Worm (Caenorhabditis elegans) whole organism, L1 larva: ENCODE results near the gene sre-16.

Experiments used
- F16B12.6 ChIP-seq: fragments of 150-350 bp; optimal IDR thresholded peaks from 2 replicates; lab custom pipeline; 2014; ENCODE audit warnings: missing biosample characterization, missing genetic modification characterization
- blmp-1 ChIP-seq: fragments of 150-350 bp; optimal IDR thresholded peaks from 2 replicates; lab custom pipeline; 2014; ENCODE audit warnings: missing biosample characterization, missing genetic modification characterization
- ceh-63 ChIP-seq: fragments of 200-800 bp; sonication (Bioruptor generic); optimal IDR thresholded peaks from 2 replicates; lab custom pipeline; 2018; ENCODE audit warnings: mild to moderate bottlenecking, missing genetic modification characterization, missing compliant biosample characterization
- ceh-90 ChIP-seq: sonication (generic microtip); optimal IDR thresholded peaks from 2 replicates; lab custom pipeline; 2016; ENCODE audit warnings: missing genetic modification characterization, missing compliant biosample characterization
- dpl-1 ChIP-seq, 3 experiments: fragments of 150-350 bp in 2 of 3; sonication (generic microtip) in 1 of 3; optimal IDR thresholded peaks; 2 replicates each; lab custom pipeline; 2014 to 2017; ENCODE audit warnings: missing biosample characterization in 3 of 3, missing genetic modification characterization in 3 of 3, missing genetic modification reagents in 3 of 3
- efl-1 ChIP-seq, 4 experiments: fragments of 150-350 bp; optimal IDR thresholded peaks in 3 of 4; peaks in 1 of 4; 1 replicate in 1 of 4; 2 replicates in 3 of 4; lab custom pipeline; 2014; ENCODE audit warnings: missing biosample characterization in 2 of 4, missing genetic modification characterization in 2 of 4, missing genetic modification reagents in 2 of 4
- efl-3 ChIP-seq: fragments of 200-800 bp; sonication (Bioruptor generic); optimal IDR thresholded peaks from 2 replicates; lab custom pipeline; 2018; ENCODE audit warnings: mild to moderate bottlenecking, missing genetic modification characterization, missing compliant biosample characterization
- egl-13 ChIP-seq: sonication (generic microtip); optimal IDR thresholded peaks from 2 replicates; lab custom pipeline; 2016; ENCODE audit warnings: missing genotype, missing genetic modification reagents, missing genetic modification characterization, missing compliant biosample characterization
- elt-2 ChIP-seq: sonication (generic microtip); optimal IDR thresholded peaks from 2 replicates; lab custom pipeline; 2016; ENCODE audit warnings: missing genetic modification characterization, mild to moderate bottlenecking, inconsistent platforms, missing compliant biosample characterization, missing genetic modification reagents
- elt-3 ChIP-seq, 6 experiments: fragments of 150-350 bp in 1 of 6; sonication (generic microtip); optimal IDR thresholded peaks; 2 replicates each; lab custom pipeline; 2017 to 2018; ENCODE audit warnings: missing biosample characterization in 6 of 6, missing genetic modification characterization in 6 of 6, inconsistent platforms in 1 of 6
- fkh-4 ChIP-seq: sonication (generic microtip); optimal IDR thresholded peaks from 2 replicates; lab custom pipeline; 2016; ENCODE audit warnings: missing compliant biosample characterization, missing genetic modification characterization, borderline replicate concordance
- fkh-8 ChIP-seq: sonication (generic microtip); optimal IDR thresholded peaks from 2 replicates; lab custom pipeline; 2016; ENCODE audit warnings: mild to moderate bottlenecking, missing genetic modification characterization, missing compliant biosample characterization
- hlh-4 ChIP-seq: sonication (generic microtip); optimal IDR thresholded peaks from 2 replicates; lab custom pipeline; 2016; ENCODE audit warnings: mild to moderate bottlenecking, missing genetic modification characterization, missing compliant biosample characterization
- hpl-2 ChIP-seq: fragments of 150-350 bp; optimal IDR thresholded peaks from 2 replicates; lab custom pipeline; 2014; ENCODE audit warnings: missing biosample characterization, missing genetic modification reagents, missing genetic modification characterization
- irx-1 ChIP-seq: sonication (generic microtip); optimal IDR thresholded peaks from 2 replicates; lab custom pipeline; 2016; ENCODE audit warnings: missing genetic modification characterization, missing compliant biosample characterization
- jun-1 ChIP-seq: fragments of 150-350 bp; optimal IDR thresholded peaks from 2 replicates; lab custom pipeline; 2014; ENCODE audit warnings: missing biosample characterization, missing genetic modification reagents, missing genetic modification characterization
- lin-13 ChIP-seq: fragments of 150-350 bp; optimal IDR thresholded peaks from 2 replicates; lab custom pipeline; 2014; ENCODE audit warnings: missing biosample characterization, missing genetic modification reagents, missing genetic modification characterization
- lin-14 ChIP-seq: fragments of 200-800 bp; sonication (Bioruptor generic); optimal IDR thresholded peaks from 2 replicates; lab custom pipeline; 2018; ENCODE audit warnings: mild to moderate bottlenecking, missing genetic modification characterization, moderate library complexity, missing compliant biosample characterization
- lin-35 ChIP-seq, 2 experiments: fragments of 150-350 bp; optimal IDR thresholded peaks; 2 replicates each; lab custom pipeline; 2014; ENCODE audit warnings: missing biosample characterization in 2 of 2, missing genetic modification characterization in 2 of 2, missing genetic modification reagents in 2 of 2
- lsy-2 ChIP-seq, 2 experiments: fragments of 150-350 bp; optimal IDR thresholded peaks; 2 replicates each; lab custom pipeline; 2014; ENCODE audit warnings: missing biosample characterization in 2 of 2, missing genetic modification characterization in 2 of 2
- mab-9 ChIP-seq: fragments of 200-800 bp; sonication (Bioruptor generic); IDR thresholded peaks from 2 replicates; pipeline ENCODE4 v1.3.6; 2022; ENCODE audit warnings: missing genetic modification reagents, missing genetic modification characterization, missing compliant biosample characterization
- mdl-1 ChIP-seq, 2 experiments: fragments of 150-350 bp; optimal IDR thresholded peaks; 2 replicates each; lab custom pipeline; 2014 to 2017; ENCODE audit warnings: missing biosample characterization in 2 of 2, missing genetic modification characterization in 2 of 2, inconsistent platforms in 1 of 2
- mep-1 ChIP-seq: fragments of 150-350 bp; optimal IDR thresholded peaks from 2 replicates; lab custom pipeline; 2014; ENCODE audit warnings: missing biosample characterization, missing genetic modification characterization
- nhr-19 ChIP-seq: fragments of 200-800 bp; sonication (Bioruptor generic); conservative IDR thresholded peaks from 2 replicates; pipeline ENCODE4 v1.3.6; 2022; ENCODE audit warnings: missing genetic modification characterization, missing compliant biosample characterization
- nhr-20 ChIP-seq: sonication (generic microtip); optimal IDR thresholded peaks from 2 replicates; lab custom pipeline; 2016; ENCODE audit warnings: mild to moderate bottlenecking, missing genetic modification characterization, missing compliant biosample characterization
- nhr-76 ChIP-seq: sonication (generic microtip); optimal IDR thresholded peaks from 2 replicates; lab custom pipeline; 2017; ENCODE audit warnings: missing biosample characterization, missing genetic modification characterization
- nhr-84 ChIP-seq: sonication (generic microtip); optimal IDR thresholded peaks from 2 replicates; lab custom pipeline; 2017; ENCODE audit warnings: missing biosample characterization, missing genetic modification characterization
- nhr-85 ChIP-seq: sonication (generic microtip); peaks from one replicate; lab custom pipeline; 2016; ENCODE audit warnings: missing genetic modification characterization, inconsistent platforms, missing compliant biosample characterization
- skn-1 ChIP-seq: fragments of 150-350 bp; optimal IDR thresholded peaks from 2 replicates; lab custom pipeline; 2014; ENCODE audit warnings: missing biosample characterization, missing genetic modification characterization
- sup-37 ChIP-seq: fragments of 200-800 bp; sonication (Bioruptor generic); optimal IDR thresholded peaks from 2 replicates; lab custom pipeline; 2018; ENCODE audit warnings: mild to moderate bottlenecking, missing genetic modification characterization, missing compliant biosample characterization
- swsn-7 ChIP-seq: sonication (generic microtip); optimal IDR thresholded peaks from 2 replicates; lab custom pipeline; 2016; ENCODE audit warnings: missing genetic modification characterization, missing compliant biosample characterization
- tbx-2 ChIP-seq: sonication (generic microtip); optimal IDR thresholded peaks from 2 replicates; lab custom pipeline; 2016; ENCODE audit warnings: missing genetic modification characterization, missing compliant biosample characterization
- unc-130 ChIP-seq: fragments of 150-350 bp; optimal IDR thresholded peaks from 2 replicates; lab custom pipeline; 2017; ENCODE audit warnings: missing biosample characterization, missing genetic modification characterization, inconsistent platforms
- unc-62 ChIP-seq: fragments of 150-350 bp; optimal IDR thresholded peaks from 2 replicates; lab custom pipeline; 2014; ENCODE audit warnings: missing biosample characterization, missing genetic modification reagents, missing genetic modification characterization
- unc-86 ChIP-seq: sonication (generic microtip); optimal IDR thresholded peaks from 2 replicates; lab custom pipeline; 2016; ENCODE audit warnings: missing genetic modification characterization, missing compliant biosample characterization
- unc-98 ChIP-seq: fragments of 200-800 bp; sonication (Bioruptor generic); IDR thresholded peaks from 2 replicates; pipeline ENCODE4 v1.3.6; 2022; ENCODE audit warnings: missing genetic modification characterization, missing compliant biosample characterization
- xbp-1 ChIP-seq: sonication (generic microtip); optimal IDR thresholded peaks from 2 replicates; lab custom pipeline; 2016; ENCODE audit warnings: missing genetic modification characterization, missing compliant biosample characterization
- zag-1 ChIP-seq: fragments of 150-350 bp; optimal IDR thresholded peaks from 2 replicates; lab custom pipeline; 2014; ENCODE audit warnings: missing biosample characterization, missing genetic modification characterization
- zip-4 ChIP-seq: fragments of 200-800 bp; sonication (Bioruptor generic); optimal IDR thresholded peaks from 2 replicates; lab custom pipeline; 2018; ENCODE audit warnings: mild to moderate bottlenecking, missing genetic modification characterization, moderate library complexity, missing compliant biosample characterization

The sre-16 gene

ce11 chrIV:12236011-12236410 is at the start of gene sre-16:
sre-16 (minus strand) TSS chrIV:12236111.
- TF ChIP-seq ceh-63 (GFP tag; lab: Kevin White, UChicago) (no peak), fkh-8 (tag; lab: Kevin White, UChicago) (peak; percentile 31), hpl-2 (no peak), nhr-84 (tag; lab: Kevin White, UChicago) (no peak), zag-1 (tag; lab: Kevin White, UChicago) (no peak), mab-9 (GFP tag; lab: Robert Waterston, UW) (no peak), F16B12.6 (tag; lab: Kevin White, UChicago) (no peak)

DNA sequence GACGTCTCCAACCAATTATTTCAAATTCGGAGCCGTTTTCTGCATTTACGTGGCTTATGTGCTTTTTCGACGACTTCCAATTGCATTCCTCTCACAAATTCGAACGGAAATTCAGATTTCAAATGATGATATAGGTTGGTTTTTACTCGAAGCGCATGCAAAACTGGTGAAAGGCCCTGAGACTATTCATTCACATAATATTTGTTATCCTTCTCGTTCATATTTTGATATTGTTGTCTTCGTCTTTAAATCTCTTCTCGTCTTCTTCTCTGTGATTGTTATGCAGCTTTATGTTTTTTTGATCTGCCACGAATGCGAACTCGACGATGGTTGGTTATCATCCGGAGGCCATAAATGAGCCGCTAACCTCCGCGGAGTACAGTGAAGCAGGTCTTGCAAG is 47.0 kb upstream of the sre-16 start, which contains the start of gene hpo-12:
Gene hpo-12 (plus strand): TSS at position 301 of the 400 bp plus-strand sequence.
- TF ChIP-seq nhr-85 (tag; lab: Kevin White, UChicago) (no peak), irx-1 (tag; lab: Kevin White, UChicago) (no peak), unc-98 (GFP tag; lab: Robert Waterston, UW) (no peak), elt-2 (tag; lab: Kevin White, UChicago) (no peak), elt-3 (tag; optimal IDR thresholded peaks at IDR 0.05; lab: Kevin White, UChicago) (no peak), unc-62 (GFP tag; lab: Kevin White, UChicago) (no peak), efl-3 (GFP tag; lab: Kevin White, UChicago) (no peak), lin-14 (GFP tag; lab: Kevin White, UChicago) (no peak), xbp-1 (tag; lab: Kevin White, UChicago) (no peak), unc-86 (tag; lab: Kevin White, UChicago) (no peak), nhr-19 (GFP tag; lab: Robert Waterston, UW) (no peak), lin-13 (GFP tag; lab: Kevin White, UChicago) (no peak), tbx-2 (no peak), swsn-7 (tag; lab: Kevin White, UChicago) (no peak), unc-130 (no peak), egl-13 (no peak), hpl-2 (no peak)

- TF ChIP-seq xbp-1 (tag; lab: Kevin White, UChicago): peak; percentile 32
- TF ChIP-seq dpl-1 (GFP tag; optimal IDR thresholded peaks at IDR 0.05; lab: Kevin White, UChicago): peak in 1 of 3 experiments; percentile 39
- peak; percentile 1 to 14 for TF ChIP-seq lin-35 (GFP tag; optimal IDR thresholded peaks at IDR 0.05; lab: Kevin White, UChicago)
- no peak for TF ChIP-seq nhr-20
- peak; percentile 3 for TF ChIP-seq swsn-7 (tag; lab: Kevin White, UChicago)
- TF ChIP-seq fkh-8 (tag; lab: Kevin White, UChicago): no peak
- no peak for TF ChIP-seq fkh-4 (tag; lab: Kevin White, UChicago)
- no peak for TF ChIP-seq unc-98 (GFP tag; lab: Robert Waterston, UW)
- TF ChIP-seq nhr-76 (tag; lab: Kevin White, UChicago): no peak
- no peak for TF ChIP-seq skn-1
- TF ChIP-seq elt-3 (tag; optimal IDR thresholded peaks at IDR 0.05; lab: Kevin White, UChicago): no peak
- peak; percentile 1 to 30 for TF ChIP-seq efl-1 (optimal IDR thresholded peaks at IDR 0.05; lab: Kevin White, UChicago)
- TF ChIP-seq efl-1 (GFP tag; optimal IDR thresholded peaks at IDR 0.05 in 1 of 2; lab: Kevin White, UChicago): peak in 1 of 2 experiments; percentile 45
- TF ChIP-seq blmp-1 (tag; lab: Kevin White, UChicago): peak; percentile 15
- no peak for TF ChIP-seq ceh-90 (tag; lab: Kevin White, UChicago)
- TF ChIP-seq F16B12.6 (tag; lab: Kevin White, UChicago): peak; percentile 82
- peak; percentile 53 for TF ChIP-seq mep-1 (tag; lab: Kevin White, UChicago)
- peak; percentile 54 to 61 for TF ChIP-seq lsy-2 (tag; optimal IDR thresholded peaks at IDR 0.05; lab: Kevin White, UChicago)
- TF ChIP-seq elt-2 (tag; lab: Kevin White, UChicago): no peak
Observed at ce11 chrIV:12282157-12282789, 46.4 kb upstream of the sre-16 start, which contains the start of the genes C42C1.12 and C42C1.19. C42C1.12 (minus strand) TSS chrIV:12282207. C42C1.19 (plus strand) TSS chrIV:12282739.

ce11 chrIV:12279340-12279739 is 43.4 kb upstream of the sre-16 start, which contains the start of gene ltah-1.1:
ltah-1.1 (plus strand) TSS chrIV:12279622.
- TF ChIP-seq elt-2 (tag; lab: Kevin White, UChicago) (no peak), zip-4 (GFP tag; lab: Kevin White, UChicago) (no peak), mdl-1 (tag; optimal IDR thresholded peaks at IDR 0.05; lab: Kevin White, UChicago) (no peak), hlh-4 (tag; lab: Kevin White, UChicago) (no peak), jun-1 (tag; lab: Kevin White, UChicago) (no peak), ceh-63 (GFP tag; lab: Kevin White, UChicago) (no peak), sup-37 (GFP tag; lab: Kevin White, UChicago) (no peak), lin-13 (GFP tag; lab: Kevin White, UChicago) (no peak)
